Fruit fly (Drosophila melanogaster) whole organism, prepupa: Measurements from ENCODE around the gene ppk13.
A peak's percentile ranks its signal among the peaks of the same experiment; 100 is the strongest.

Experiments used
- CG10631 ChIP-seq: fragments of 200-800 bp; sonication (Bioruptor generic); optimal IDR thresholded peaks from 2 replicates; lab custom pipeline; 2016; ENCODE audit warnings: missing biosample characterization, missing genetic modification characterization
- CG10669 ChIP-seq: fragments of 200-800 bp; sonication (Bioruptor generic); optimal IDR thresholded peaks from 3 replicates; lab custom pipeline; 2018; ENCODE audit warnings: missing biosample characterization, mild to moderate bottlenecking, missing genetic modification characterization, moderate library complexity
- CG11762 ChIP-seq: fragments of 200-800 bp; sonication (Bioruptor generic); optimal IDR thresholded peaks from 3 replicates; lab custom pipeline; 2016; ENCODE audit warnings: missing biosample characterization, missing genetic modification characterization; ENCODE audit not compliant: insufficient read depth
- CG15336 ChIP-seq: fragments of 200-800 bp; sonication (Bioruptor generic); IDR thresholded peaks from 2 replicates; pipeline ENCODE4 v1.3.6; 2022; ENCODE audit warnings: missing biosample characterization, missing genetic modification characterization
- CG1621 ChIP-seq: fragments of 200-800 bp; sonication (Bioruptor generic); optimal IDR thresholded peaks from 3 replicates; lab custom pipeline; 2018; ENCODE audit warnings: missing biosample characterization, mild to moderate bottlenecking, missing genetic modification characterization
- CG16779 ChIP-seq: fragments of 200-800 bp; sonication (Bioruptor generic); optimal IDR thresholded peaks from 3 replicates; lab custom pipeline; 2017; ENCODE audit warnings: missing biosample characterization, mild to moderate bottlenecking, missing genetic modification characterization
- CG32006 ChIP-seq: fragments of 200-800 bp; sonication (Bioruptor generic); optimal IDR thresholded peaks from 3 replicates; lab custom pipeline; 2017; ENCODE audit warnings: missing biosample characterization, mild to moderate bottlenecking, missing genetic modification characterization
- CG6163 ChIP-seq: fragments of 200-800 bp; sonication (Bioruptor generic); IDR thresholded peaks from 3 replicates; pipeline ENCODE4 v1.3.6; 2022; ENCODE audit warnings: missing biosample characterization, missing genetic modification characterization
- CG6276 ChIP-seq: fragments of 200-800 bp; sonication (Bioruptor generic); optimal IDR thresholded peaks from 2 replicates; lab custom pipeline; 2017; ENCODE audit warnings: missing biosample characterization, mild to moderate bottlenecking, missing genetic modification characterization
- CG6854 ChIP-seq: fragments of 200-800 bp; sonication (Bioruptor generic); optimal IDR thresholded peaks from 2 replicates; lab custom pipeline; 2017; ENCODE audit warnings: missing biosample characterization, mild to moderate bottlenecking, missing genetic modification characterization
- CG8119 ChIP-seq: fragments of 200-800 bp; sonication (Bioruptor generic); IDR thresholded peaks from 3 replicates; pipeline ENCODE4 v1.3.6; 2022; ENCODE audit warnings: missing biosample characterization, missing genetic modification characterization
- CG8319 ChIP-seq: fragments of 200-800 bp; sonication (Bioruptor generic); optimal IDR thresholded peaks from 3 replicates; lab custom pipeline; 2016; ENCODE audit warnings: missing biosample characterization, missing genetic modification characterization
- CG9139 ChIP-seq: fragments of 200-800 bp; sonication (Bioruptor generic); optimal IDR thresholded peaks from 3 replicates; lab custom pipeline; 2017; ENCODE audit warnings: missing biosample characterization, mild to moderate bottlenecking, missing genetic modification characterization
- Eip75B ChIP-seq: fragments of 200-800 bp; sonication (Bioruptor generic); optimal IDR thresholded peaks from 3 replicates; lab custom pipeline; 2016; ENCODE audit warnings: missing biosample characterization, missing genetic modification characterization
- Eip93F ChIP-seq: fragments of 200-800 bp; sonication (Bioruptor generic); optimal IDR thresholded peaks from 2 replicates; lab custom pipeline; 2016; ENCODE audit warnings: missing biosample characterization, mild to moderate bottlenecking, missing genetic modification characterization
- Gug ChIP-seq: fragments of 200-800 bp; sonication (Bioruptor generic); IDR thresholded peaks from 2 replicates; pipeline ENCODE4 v1.3.6; 2022; ENCODE audit warnings: missing biosample characterization, missing genetic modification characterization
- Hr38 ChIP-seq: sonication (Bioruptor generic); optimal IDR thresholded peaks from 2 replicates; lab custom pipeline; 2016; ENCODE audit warnings: missing biosample characterization, missing genetic modification characterization
- Hr39 ChIP-seq: fragments of 200-800 bp; sonication (Bioruptor generic); optimal IDR thresholded peaks from 2 replicates; lab custom pipeline; 2016; ENCODE audit warnings: missing biosample characterization, missing genetic modification characterization
- Hr4 ChIP-seq: fragments of 200-800 bp; sonication (Bioruptor generic); optimal IDR thresholded peaks from 3 replicates; lab custom pipeline; 2016; ENCODE audit warnings: missing biosample characterization, missing genetic modification characterization
- Met ChIP-seq: fragments of 200-800 bp; sonication (Bioruptor generic); optimal IDR thresholded peaks from 3 replicates; lab custom pipeline; 2016; ENCODE audit warnings: missing biosample characterization, missing genetic modification characterization
- Smox ChIP-seq: fragments of 200-800 bp; sonication (Bioruptor generic); optimal IDR thresholded peaks from 3 replicates; lab custom pipeline; 2016; ENCODE audit warnings: missing biosample characterization, missing genetic modification characterization
- Sox14 ChIP-seq: fragments of 200-800 bp; sonication (Bioruptor generic); optimal IDR thresholded peaks from 3 replicates; lab custom pipeline; 2016; ENCODE audit warnings: missing biosample characterization, missing genetic modification characterization
- acj6 ChIP-seq: fragments of 200-800 bp; sonication (Bioruptor generic); optimal IDR thresholded peaks from 3 replicates; lab custom pipeline; 2016; ENCODE audit warnings: missing biosample characterization, missing genetic modification characterization
- eg ChIP-seq: fragments of 200-800 bp; sonication (Bioruptor generic); IDR thresholded peaks from 3 replicates; pipeline ENCODE4 v1.3.6; 2022; ENCODE audit warnings: missing biosample characterization, missing genetic modification characterization
- fd59A ChIP-seq: fragments of 200-800 bp; sonication (Bioruptor generic); optimal IDR thresholded peaks from 2 replicates; lab custom pipeline; 2017; ENCODE audit warnings: missing biosample characterization, mild to moderate bottlenecking, missing genetic modification characterization, missing genetic modification reagents
- fd85E ChIP-seq: fragments of 200-800 bp; sonication (Bioruptor generic); optimal IDR thresholded peaks from 3 replicates; lab custom pipeline; 2016; ENCODE audit warnings: missing biosample characterization, missing genetic modification characterization
- fkh ChIP-seq: fragments of 200-800 bp; sonication (Bioruptor generic); optimal IDR thresholded peaks from 3 replicates; lab custom pipeline; 2017; ENCODE audit warnings: missing biosample characterization, mild to moderate bottlenecking, missing genetic modification characterization, moderate library complexity
- lz ChIP-seq: fragments of 200-800 bp; sonication (Bioruptor generic); optimal IDR thresholded peaks from 3 replicates; lab custom pipeline; 2016; ENCODE audit warnings: missing biosample characterization, missing genetic modification characterization
- pdm3 ChIP-seq: fragments of 200-800 bp; sonication (Bioruptor generic); optimal IDR thresholded peaks from 3 replicates; lab custom pipeline; 2016; ENCODE audit warnings: missing biosample characterization, missing genetic modification characterization
- salr ChIP-seq, 2 experiments: fragments of 200-800 bp; sonication (Bioruptor generic); optimal IDR thresholded peaks; 3 replicates each; lab custom pipeline; 2016 to 2018; ENCODE audit warnings: missing biosample characterization in 2 of 2, missing genetic modification characterization in 2 of 2, mild to moderate bottlenecking in 1 of 2
- ss ChIP-seq, 2 experiments: fragments of 200-800 bp; sonication (Bioruptor generic); optimal IDR thresholded peaks; 2 replicates in 1 of 2; 3 replicates in 1 of 2; lab custom pipeline; 2017 to 2018; ENCODE audit warnings: mild to moderate bottlenecking in 2 of 2, missing biosample characterization in 2 of 2, missing genetic modification characterization in 2 of 2, moderate library complexity in 1 of 2
- svp ChIP-seq: fragments of 200-800 bp; sonication (Bioruptor generic); peaks from one replicate; lab custom pipeline; 2016; ENCODE audit warnings: missing biosample characterization, missing genetic modification characterization
- vri ChIP-seq: fragments of 200-800 bp; sonication (Bioruptor generic); optimal IDR thresholded peaks from 3 replicates; lab custom pipeline; 2016; ENCODE audit warnings: missing biosample characterization, mild to moderate bottlenecking, missing genetic modification characterization

ppk13 gene

DNA sequence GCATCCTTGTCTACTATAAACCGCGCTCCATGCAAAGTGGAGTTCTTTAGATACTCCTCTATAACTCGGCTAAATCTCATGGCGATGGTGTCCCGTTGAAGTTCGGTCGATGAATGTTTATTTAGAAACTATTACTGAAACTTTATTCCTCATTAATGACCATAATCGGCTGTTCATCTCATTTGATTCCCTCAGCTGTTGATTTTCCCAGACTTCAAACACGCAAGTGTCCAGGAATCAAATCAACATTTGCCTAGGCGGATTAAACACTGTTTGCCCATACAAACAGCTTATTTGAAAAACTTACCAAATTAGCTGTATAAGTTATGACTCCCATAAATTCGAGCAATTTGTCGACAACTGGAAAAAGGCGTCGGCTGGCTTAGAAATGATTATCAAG, at the start of gene ppk13:
ppk13 (minus strand) TSS at position 101 of the 400 bp plus-strand sequence.
- no peak for TF ChIP-seq pdm3 (GFP tag; lab: Kevin White, UChicago)
- TF ChIP-seq fd59A, result no peak
- no peak for TF ChIP-seq lz (GFP tag; lab: Kevin White, UChicago)
- TF ChIP-seq ss (GFP tag; optimal IDR thresholded peaks at IDR 0.05; lab: Kevin White, UChicago), result no peak
- TF ChIP-seq eg (GFP tag; lab: Robert Waterston, UW), result no peak
- TF ChIP-seq CG8319 (GFP tag; lab: Kevin White, UChicago), result no peak
- no peak for TF ChIP-seq CG9139 (GFP tag; lab: Kevin White, UChicago)

DNA sequence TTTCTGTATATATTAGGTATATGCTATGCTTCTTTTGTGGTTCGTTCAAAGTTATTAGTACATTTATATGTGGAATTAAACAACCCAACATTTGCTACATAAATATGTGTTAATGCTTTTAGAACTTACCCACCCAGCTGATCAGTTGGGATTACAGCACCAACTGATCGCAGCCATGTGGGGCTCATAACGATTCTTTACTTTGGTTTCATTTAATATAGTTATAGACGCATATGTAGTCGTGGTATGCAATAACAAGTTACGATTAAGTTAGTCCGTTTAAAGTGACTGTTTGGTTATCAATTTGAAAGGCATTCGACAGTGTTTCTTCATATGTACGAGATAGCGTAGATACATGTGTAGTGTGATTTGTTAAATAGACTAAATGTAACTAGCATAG, 47.2 kb upstream of the ppk13 start:
- no peak for TF ChIP-seq lz (GFP tag; lab: Kevin White, UChicago)
- TF ChIP-seq salr (GFP tag; optimal IDR thresholded peaks at IDR 0.05; lab: Kevin White, UChicago), result no peak
- TF ChIP-seq ss (GFP tag; optimal IDR thresholded peaks at IDR 0.05; lab: Kevin White, UChicago), result no peak
- no peak for TF ChIP-seq Smox (GFP tag; lab: Kevin White, UChicago)
- no peak for TF ChIP-seq CG11762 (GFP tag; lab: Kevin White, UChicago)
- no peak for TF ChIP-seq CG6854 (GFP tag; lab: Kevin White, UChicago)
- no peak for TF ChIP-seq Met (GFP tag; lab: Kevin White, UChicago)
- TF ChIP-seq CG16779 (tag; lab: Kevin White, UChicago), result no peak
- TF ChIP-seq Sox14 (GFP tag; lab: Kevin White, UChicago), result no peak
- no peak for TF ChIP-seq CG8119 (GFP tag; lab: Robert Waterston, UW)

DNA sequence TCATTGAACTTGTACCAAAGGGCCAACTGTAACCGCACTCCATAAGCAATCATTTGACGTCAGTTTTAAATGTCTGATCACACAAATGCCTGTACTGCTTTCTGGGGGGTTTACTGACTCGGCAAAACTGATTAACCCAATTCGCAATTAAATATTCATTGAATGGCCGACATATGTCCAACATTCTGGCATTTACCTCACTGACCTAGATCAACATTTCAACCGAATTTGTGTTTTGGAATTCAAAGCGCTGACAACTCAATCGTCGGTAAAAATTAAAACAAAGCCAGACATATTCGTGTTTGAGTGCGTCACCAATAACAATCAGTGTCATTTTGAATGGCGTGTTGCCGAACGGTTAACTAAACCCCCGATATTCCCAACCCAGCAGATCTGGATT, 27.1 kb upstream of the ppk13 start:
- TF ChIP-seq CG10631 (GFP tag; lab: Kevin White, UChicago) (no peak), CG6276 (no peak), Eip75B (GFP tag; lab: Kevin White, UChicago) (no peak), CG32006 (no peak), CG9139 (GFP tag; lab: Kevin White, UChicago) (no peak), CG11762 (GFP tag; lab: Kevin White, UChicago) (no peak), CG8319 (GFP tag; lab: Kevin White, UChicago) (no peak), Hr38 (GFP tag; lab: Kevin White, UChicago) (no peak), fd85E (GFP tag; lab: Kevin White, UChicago) (no peak), Smox (GFP tag; lab: Kevin White, UChicago) (no peak), Gug (no peak), CG1621 (tag; lab: Kevin White, UChicago) (no peak), CG15336 (GFP tag; lab: Robert Waterston, UW) (no peak), svp (GFP tag; lab: Kevin White, UChicago) (no peak)

DNA sequence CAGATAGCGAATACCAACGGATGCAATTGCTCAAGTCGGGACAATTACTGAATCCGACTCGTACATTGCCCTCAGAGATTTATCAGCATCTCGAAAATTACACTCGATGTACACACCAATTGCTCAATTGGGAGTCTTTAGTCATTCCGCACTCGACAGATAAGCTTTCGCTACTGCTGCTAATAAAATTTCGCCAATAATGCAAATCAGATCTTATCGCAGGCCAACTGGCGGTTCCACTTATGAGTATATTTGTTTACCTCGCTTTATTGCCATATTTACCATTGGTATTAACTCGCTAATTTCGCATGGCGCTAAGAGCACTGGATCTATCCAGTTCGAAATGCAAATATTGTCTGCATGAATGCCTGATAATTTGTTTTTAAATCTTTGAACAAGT, 25.0 kb upstream of the ppk13 start:
- TF ChIP-seq fd85E (GFP tag; lab: Kevin White, UChicago) (no peak), Met (GFP tag; lab: Kevin White, UChicago) (peak; percentile 15), CG6163 (GFP tag; lab: Robert Waterston, UW) (no peak), fkh (GFP tag; lab: Kevin White, UChicago) (peak; percentile 39), svp (GFP tag; lab: Kevin White, UChicago) (peak; percentile 83), Eip93F (GFP tag; lab: Kevin White, UChicago) (peak; percentile 19), vri (GFP tag; lab: Kevin White, UChicago) (peak; percentile 69)

DNA sequence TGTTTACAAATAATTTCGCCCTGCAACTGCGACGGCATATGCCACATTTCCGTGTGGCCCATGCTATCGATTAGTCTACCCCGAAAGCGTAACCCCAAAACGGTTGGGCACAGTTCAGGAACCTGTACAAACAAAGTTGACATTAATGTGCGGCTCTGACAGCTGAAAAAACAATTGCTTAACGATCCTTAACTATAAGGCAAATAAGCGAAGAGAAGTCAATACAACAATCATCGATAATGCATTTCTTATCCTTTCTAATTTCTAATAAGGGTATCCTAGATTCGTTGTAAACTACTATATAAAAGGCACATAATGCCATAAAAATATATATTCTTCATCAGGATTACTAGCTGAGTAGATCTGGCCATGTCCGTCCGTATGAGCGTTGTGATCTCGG, 23.3 kb upstream of the ppk13 start:
- TF ChIP-seq svp (GFP tag; lab: Kevin White, UChicago) (no peak), fkh (GFP tag; lab: Kevin White, UChicago) (peak; percentile 24)

dm6 chr2L:21109680-21110079, 21.1 kb upstream of the ppk13 start:
- TF ChIP-seq acj6 (no peak), CG8119 (GFP tag; lab: Robert Waterston, UW) (no peak), fd59A (no peak), CG9139 (GFP tag; lab: Kevin White, UChicago) (no peak), Hr4 (GFP tag; lab: Kevin White, UChicago) (no peak), CG6276 (no peak), eg (GFP tag; lab: Robert Waterston, UW) (no peak), CG10669 (GFP tag; lab: Kevin White, UChicago) (no peak), CG32006 (no peak), Hr39 (GFP tag; lab: Kevin White, UChicago) (no peak)
